Fruit fly (Drosophila melanogaster) whole organism, embryonic: ENCODE measurements around the gene GstD7.

ENCODE experiments used
- Asciz ChIP-seq: fragments of 200-800 bp; sonication (Bioruptor generic); optimal IDR thresholded peaks from 2 replicates; lab custom pipeline; 2017; ENCODE audit warnings: missing biosample characterization, mild to moderate bottlenecking, missing genetic modification characterization, missing genetic modification reagents
- BtbVII ChIP-seq: fragments of 200-800 bp; sonication (Bioruptor generic); optimal IDR thresholded peaks from 3 replicates; lab custom pipeline; 2017; ENCODE audit warnings: missing biosample characterization, mild to moderate bottlenecking, missing genetic modification characterization
- CG10147 ChIP-seq: fragments of 200-800 bp; sonication (Bioruptor generic); optimal IDR thresholded peaks from 2 replicates; lab custom pipeline; 2019; ENCODE audit warnings: missing biosample characterization, mild to moderate bottlenecking, missing genetic modification characterization, moderate library complexity
- CG10565 ChIP-seq: fragments of 200-800 bp; sonication (Bioruptor generic); optimal IDR thresholded peaks from 3 replicates; lab custom pipeline; 2016; ENCODE audit warnings: missing biosample characterization, mild to moderate bottlenecking, missing genetic modification characterization
- CG12155 ChIP-seq: fragments of 200-800 bp; sonication (Bioruptor generic); optimal IDR thresholded peaks from 3 replicates; lab custom pipeline; 2016; ENCODE audit warnings: missing biosample characterization, missing genetic modification characterization
- CG12299 ChIP-seq: fragments of 200-800 bp; sonication (Bioruptor generic); optimal IDR thresholded peaks from 2 replicates; lab custom pipeline; 2018; ENCODE audit warnings: missing biosample characterization, mild to moderate bottlenecking, missing genetic modification characterization
- CG14860 ChIP-seq: fragments of 200-800 bp; sonication (Bioruptor generic); IDR thresholded peaks from 3 replicates; pipeline ENCODE4 v1.3.6; 2022; ENCODE audit warnings: missing biosample characterization, missing genetic modification characterization; ENCODE audit not compliant: partially characterized antibody
- CG15479 ChIP-seq: fragments of 200-800 bp; sonication (Bioruptor generic); optimal IDR thresholded peaks from 3 replicates; lab custom pipeline; 2019; ENCODE audit warnings: missing biosample characterization, mild to moderate bottlenecking, missing genetic modification characterization, moderate library complexity
- CG1603 ChIP-seq: fragments of 200-800 bp; sonication (Bioruptor generic); optimal IDR thresholded peaks from 2 replicates; lab custom pipeline; 2019; ENCODE audit warnings: missing biosample characterization, mild to moderate bottlenecking, missing genetic modification characterization, moderate library complexity
- CG17186 ChIP-seq: fragments of 200-800 bp; sonication (Bioruptor generic); optimal IDR thresholded peaks from 3 replicates; lab custom pipeline; 2017; ENCODE audit warnings: missing biosample characterization, missing genetic modification reagents, missing genetic modification characterization
- CG17328 ChIP-seq: fragments of 200-800 bp; sonication (Bioruptor generic); IDR thresholded peaks from 2 replicates; pipeline ENCODE4 v1.3.6; 2022; ENCODE audit warnings: missing biosample characterization, missing genetic modification characterization
- CG17359 ChIP-seq: fragments of 200-800 bp; sonication (Bioruptor generic); optimal IDR thresholded peaks from 3 replicates; lab custom pipeline; 2018; ENCODE audit warnings: missing biosample characterization, mild to moderate bottlenecking, missing genetic modification characterization, moderate library complexity
- CG17829 ChIP-seq: fragments of 200-800 bp; optimal IDR thresholded peaks from 2 replicates; lab custom pipeline; 2019; ENCODE audit warnings: missing biosample characterization, mild to moderate bottlenecking, missing genetic modification characterization, moderate library complexity
- CG3065 ChIP-seq: fragments of 200-800 bp; sonication (Bioruptor generic); optimal IDR thresholded peaks from 2 replicates; lab custom pipeline; 2016; ENCODE audit warnings: missing biosample characterization, missing genetic modification characterization
- CG34422 ChIP-seq: fragments of 200-800 bp; sonication (Bioruptor generic); IDR thresholded peaks from 3 replicates; pipeline ENCODE4 v1.3.6; 2022; ENCODE audit warnings: missing biosample characterization, missing genetic modification characterization
- CG6254 ChIP-seq: fragments of 200-800 bp; sonication (Bioruptor generic); optimal IDR thresholded peaks from 3 replicates; lab custom pipeline; 2017; ENCODE audit warnings: mild to moderate bottlenecking, missing biosample characterization, missing genetic modification reagents, missing genetic modification characterization
- CG8388 ChIP-seq: fragments of 200-800 bp; sonication (Bioruptor generic); optimal IDR thresholded peaks from 2 replicates; lab custom pipeline; 2019; ENCODE audit warnings: missing biosample characterization, mild to moderate bottlenecking, missing genetic modification characterization, moderate library complexity
- CG9932 ChIP-seq: fragments of 200-800 bp; sonication (Bioruptor generic); IDR thresholded peaks from 2 replicates; pipeline ENCODE4 v1.3.6; 2022; ENCODE audit warnings: missing biosample characterization, missing genetic modification characterization
- Camta ChIP-seq: fragments of 200-800 bp; sonication (Bioruptor generic); optimal IDR thresholded peaks from 2 replicates; lab custom pipeline; 2016; ENCODE audit warnings: missing biosample characterization, missing genetic modification characterization
- D19B ChIP-seq: fragments of 200-800 bp; sonication (Bioruptor generic); optimal IDR thresholded peaks from 2 replicates; lab custom pipeline; 2017; ENCODE audit warnings: missing biosample characterization, mild to moderate bottlenecking, missing genetic modification characterization
- Dip2 ChIP-seq: fragments of 200-800 bp; sonication (Bioruptor generic); IDR thresholded peaks from 2 replicates; pipeline ENCODE4 v1.3.6; 2022; ENCODE audit warnings: missing biosample characterization, missing genetic modification characterization
- Fer3 ChIP-seq: fragments of 200-800 bp; sonication (Bioruptor generic); optimal IDR thresholded peaks from 2 replicates; lab custom pipeline; 2018; ENCODE audit warnings: missing biosample characterization, mild to moderate bottlenecking, missing genetic modification characterization, moderate library complexity
- Hmx ChIP-seq: fragments of 200-800 bp; sonication (Bioruptor generic); optimal IDR thresholded peaks from 2 replicates; lab custom pipeline; 2016; ENCODE audit warnings: missing biosample characterization, missing genetic modification characterization
- Hr78 ChIP-seq, 2 experiments: fragments of 200-800 bp in 1 of 2; fragments of >200 bp in 1 of 2; sonication (Bioruptor generic) in 1 of 2; optimal IDR thresholded peaks; 2 replicates each; lab custom pipeline; 2017 to 2019; ENCODE audit warnings: missing biosample characterization in 2 of 2, missing genetic modification characterization in 2 of 2, mild to moderate bottlenecking in 1 of 2, moderate library complexity in 1 of 2
- NC2β ChIP-seq: fragments of 200-800 bp; sonication (Bioruptor generic); optimal IDR thresholded peaks from 2 replicates; lab custom pipeline; 2016; ENCODE audit warnings: missing biosample characterization, missing genetic modification characterization
- Sin3A ChIP-seq: fragments of >200 bp; optimal IDR thresholded peaks from 2 replicates; lab custom pipeline; 2018
- Sox100B ChIP-seq: fragments of 200-800 bp; sonication (Bioruptor generic); optimal IDR thresholded peaks from 3 replicates; lab custom pipeline; 2018; ENCODE audit warnings: missing biosample characterization, mild to moderate bottlenecking, missing genetic modification characterization
- Sox102F ChIP-seq: fragments of 200-800 bp; sonication (Bioruptor generic); optimal IDR thresholded peaks from 2 replicates; lab custom pipeline; 2018; ENCODE audit warnings: missing biosample characterization, mild to moderate bottlenecking, missing genetic modification characterization, moderate library complexity
- Trl ChIP-seq, 3 experiments: fragments of >200 bp in 2 of 3; fragments of 200-800 bp in 1 of 3; sonication (Bioruptor generic) in 1 of 3; optimal IDR thresholded peaks; 2 replicates in 1 of 3; 3 replicates in 2 of 3; lab custom pipeline; 2016 to 2017; ENCODE audit warnings: missing biosample characterization in 1 of 3, missing genetic modification characterization in 1 of 3
- corto ChIP-seq: fragments of 200-800 bp; sonication (Bioruptor generic); optimal IDR thresholded peaks from 2 replicates; lab custom pipeline; 2016; ENCODE audit warnings: missing biosample characterization, mild to moderate bottlenecking, missing genetic modification characterization, moderate library complexity
- disco-r ChIP-seq: fragments of 200-800 bp; sonication (Bioruptor generic); optimal IDR thresholded peaks from 2 replicates; lab custom pipeline; 2016; ENCODE audit warnings: missing biosample characterization, missing genetic modification characterization
- en ChIP-seq: fragments of 200-800 bp; sonication (Bioruptor generic); optimal IDR thresholded peaks from 2 replicates; lab custom pipeline; 2016; ENCODE audit warnings: missing biosample characterization, missing genetic modification characterization
- gfzf ChIP-seq: fragments of 200-800 bp; sonication (Bioruptor generic); optimal IDR thresholded peaks from 2 replicates; lab custom pipeline; 2016; ENCODE audit warnings: missing biosample characterization, mild to moderate bottlenecking, missing genetic modification characterization, moderate library complexity
- gro ChIP-seq: fragments of 200-800 bp; sonication (Bioruptor generic); optimal IDR thresholded peaks from 2 replicates; lab custom pipeline; 2016; ENCODE audit warnings: missing biosample characterization, missing genetic modification characterization
- h ChIP-seq: fragments of >200 bp; optimal IDR thresholded peaks from 2 replicates; lab custom pipeline; 2017
- hth ChIP-seq: fragments of >200 bp; optimal IDR thresholded peaks from 2 replicates; lab custom pipeline; 2017; ENCODE audit warnings: inconsistent platforms
- lab ChIP-seq: fragments of 200-800 bp; sonication (Bioruptor generic); optimal IDR thresholded peaks from 3 replicates; lab custom pipeline; 2017; ENCODE audit warnings: missing biosample characterization, missing genetic modification characterization, mild to moderate bottlenecking, moderate library complexity, missing genetic modification reagents
- lmd ChIP-seq: fragments of 200-800 bp; sonication (Bioruptor generic); IDR thresholded peaks from 2 replicates; pipeline ENCODE4 v1.3.6; 2022; ENCODE audit warnings: missing biosample characterization, missing genetic modification characterization
- maf-S ChIP-seq: fragments of 200-800 bp; sonication (Bioruptor generic); optimal IDR thresholded peaks from 2 replicates; lab custom pipeline; 2016; ENCODE audit warnings: missing biosample characterization, missing genetic modification characterization
- nom ChIP-seq: fragments of 200-800 bp; sonication (Bioruptor generic); optimal IDR thresholded peaks from 2 replicates; lab custom pipeline; 2017; ENCODE audit warnings: missing biosample characterization, missing genetic modification characterization, mild to moderate bottlenecking, moderate library complexity, missing genetic modification reagents
- onecut ChIP-seq: fragments of 200-800 bp; sonication (Bioruptor generic); IDR thresholded peaks from 2 replicates; pipeline ENCODE4 v1.3.6; 2022; ENCODE audit warnings: missing biosample characterization, missing genetic modification characterization
- psq ChIP-seq: fragments of 200-800 bp; sonication (Bioruptor generic); optimal IDR thresholded peaks from 2 replicates; lab custom pipeline; 2017; ENCODE audit warnings: missing biosample characterization, missing genetic modification characterization
- ranshi ChIP-seq: fragments of 200-800 bp; sonication (Bioruptor generic); IDR thresholded peaks from 2 replicates; pipeline ENCODE4 v1.3.6; 2022; ENCODE audit warnings: missing biosample characterization, missing genetic modification characterization
- row ChIP-seq: fragments of 200-800 bp; sonication (Bioruptor generic); IDR thresholded peaks from 3 replicates; pipeline ENCODE4 v1.3.6; 2022; ENCODE audit warnings: missing biosample characterization, missing genetic modification characterization
- salm ChIP-seq: fragments of 200-800 bp; sonication (Bioruptor generic); optimal IDR thresholded peaks from 2 replicates; lab custom pipeline; 2018; ENCODE audit warnings: missing biosample characterization, mild to moderate bottlenecking, missing genetic modification characterization
- tin ChIP-seq: fragments of 200-800 bp; sonication (Bioruptor generic); optimal IDR thresholded peaks from 3 replicates; lab custom pipeline; 2016; ENCODE audit warnings: missing biosample characterization, missing genetic modification characterization
- twi ChIP-seq: fragments of 200-800 bp; optimal IDR thresholded peaks from 2 replicates; lab custom pipeline; 2019; ENCODE audit warnings: missing biosample characterization, mild to moderate bottlenecking, missing genetic modification characterization, moderate library complexity
- usp ChIP-seq: fragments of >200 bp; optimal IDR thresholded peaks from 2 replicates; lab custom pipeline; 2017; ENCODE audit warnings: missing biosample characterization, missing genetic modification characterization
- vnd ChIP-seq: fragments of 200-800 bp; sonication (Bioruptor generic); IDR thresholded peaks from 3 replicates; pipeline ENCODE4 v1.3.6; 2022; ENCODE audit warnings: missing biosample characterization, missing genetic modification characterization; ENCODE audit not compliant: partially characterized antibody
- wor ChIP-seq: fragments of 200-800 bp; sonication (Bioruptor generic); IDR thresholded peaks from 2 replicates; pipeline ENCODE4 v1.3.6; 2022; ENCODE audit warnings: missing biosample characterization, missing genetic modification characterization

The GstD7 gene

dm6 chr3R:12425510-12426309 is 47.4 kb downstream of the GstD7 start, which contains the start of gene Pp1-87B (continued):
- TF ChIP-seq CG15479 (GFP tag; lab: Kevin White, UChicago): no peak
- TF ChIP-seq CG6254 (GFP tag; lab: Kevin White, UChicago): no peak
- TF ChIP-seq lab (GFP tag; lab: Kevin White, UChicago): no peak
- TF ChIP-seq NC2β (GFP tag; lab: Kevin White, UChicago): no peak
- peak; percentile 31; the same call in 1 of the 3 replicates for TF ChIP-seq CG34422
- no peak for TF ChIP-seq Dip2 (GFP tag; lab: Robert Waterston, UW)
- TF ChIP-seq wor (GFP tag; lab: Robert Waterston, UW): no peak
- TF ChIP-seq CG8388 (GFP tag; lab: Kevin White, UChicago): no peak
- peak; percentile 100 for TF ChIP-seq Sin3A (lab: Kevin White, UChicago)
- no peak for TF ChIP-seq CG17829 (tag; lab: Kevin White, UChicago)
- TF ChIP-seq nom (GFP tag; lab: Kevin White, UChicago): no peak
- no peak for TF ChIP-seq CG9932 (GFP tag; lab: Robert Waterston, UW)
- TF ChIP-seq CG17328: no peak
- no peak for TF ChIP-seq Fer3 (tag; lab: Kevin White, UChicago)
- no peak for TF ChIP-seq gro (GFP tag; lab: Kevin White, UChicago)
- peak; percentile 19 for TF ChIP-seq CG1603 (tag; lab: Kevin White, UChicago)
- TF ChIP-seq CG12299 (tag; lab: Kevin White, UChicago): no peak
- no peak for TF ChIP-seq lmd (GFP tag; lab: Robert Waterston, UW)
- peak; percentile 13 for TF ChIP-seq Camta (GFP tag; lab: Kevin White, UChicago)
- TF ChIP-seq CG14860 (GFP tag; lab: Robert Waterston, UW): no peak
- TF ChIP-seq CG17359 (tag; lab: Kevin White, UChicago): no peak
- no peak for TF ChIP-seq disco-r (GFP tag; lab: Kevin White, UChicago)
- no peak for TF ChIP-seq en (GFP tag; lab: Kevin White, UChicago)
- TF ChIP-seq Hr78 (GFP tag; optimal IDR thresholded peaks at IDR 0.05; lab: Kevin White, UChicago): no peak
- no peak for TF ChIP-seq hth
- TF ChIP-seq Sox100B: no peak
- no peak for TF ChIP-seq usp
- TF ChIP-seq salm: no peak
- no peak for TF ChIP-seq Hmx (GFP tag; lab: Kevin White, UChicago)
- no peak for TF ChIP-seq CG10565 (GFP tag; lab: Kevin White, UChicago)
- no peak for TF ChIP-seq CG12155 (GFP tag; lab: Kevin White, UChicago)
- TF ChIP-seq CG3065 (GFP tag; lab: Kevin White, UChicago): no peak
- no peak for TF ChIP-seq ranshi
- TF ChIP-seq tin: no peak
- 0 out of 3 replicates have a peak, but pooled peaks have one; percentile 10 for TF ChIP-seq row
- no peak for TF ChIP-seq Trl (optimal IDR thresholded peaks at IDR 0.05; lab: Kevin White, UChicago)
- TF ChIP-seq Trl (GFP tag; optimal IDR thresholded peaks at IDR 0.05; lab: Kevin White, UChicago): peak; percentile 7
- peak; percentile 56; the same call in 2 of the 3 replicates for TF ChIP-seq vnd
- no peak for TF ChIP-seq h (lab: Kevin White, UChicago)
- TF ChIP-seq CG10147: no peak
- no peak for TF ChIP-seq maf-S (GFP tag; lab: Kevin White, UChicago)
- TF ChIP-seq twi (tag; lab: Kevin White, UChicago): peak; percentile 28
- TF ChIP-seq BtbVII (GFP tag; lab: Kevin White, UChicago): no peak
- TF ChIP-seq onecut: no peak
- TF ChIP-seq CG17186: peak; percentile 54
- TF ChIP-seq D19B (GFP tag; lab: Kevin White, UChicago): no peak
- no peak for TF ChIP-seq Sox102F (GFP tag; lab: Kevin White, UChicago)
- no peak for TF ChIP-seq corto (GFP tag; lab: Kevin White, UChicago)
- TF ChIP-seq gfzf: peak; percentile 17
- no peak for TF ChIP-seq psq (GFP tag; lab: Kevin White, UChicago)
- no peak for TF ChIP-seq Asciz (GFP tag; lab: Kevin White, UChicago)
